Fruit fly (Drosophila melanogaster): ENCODE results near the gene ro.

The ro gene

dm6 chr3R:26866577-26867456 lies 14.2 kb downstream of the ro start, which contains the start of the genes ball and His2Av (continued):
- TF ChIP-seq CG14667 (GFP tag; IDR thresholded peaks at IDR 0.05) (peak; percentile 57), pan (optimal IDR thresholded peaks at IDR 0.05) (no peak), pan (GFP tag; optimal IDR thresholded peaks at IDR 0.05 in 1 of 2, IDR thresholded peaks at IDR 0.05 in 1 of 2) (peak in 1 of 2 experiments; percentile 86), row (GFP tag; IDR thresholded peaks at IDR 0.05) (peak; percentile 93), yki (optimal IDR thresholded peaks at IDR 0.05) (no peak), sens-2 (GFP tag; IDR thresholded peaks at IDR 0.05) (peak; percentile 61), CG7987 (GFP tag; optimal IDR thresholded peaks at IDR 0.05) (peak; percentile 43), dati (GFP tag; IDR thresholded peaks at IDR 0.05) (0 out of 2 replicates have a peak, but pooled peaks have one; percentile 59), pfk (GFP tag; optimal IDR thresholded peaks at IDR 0.05) (no peak), CG6813 (GFP tag; optimal IDR thresholded peaks at IDR 0.05) (peak; percentile 55), lilli (GFP tag; optimal IDR thresholded peaks at IDR 0.05) (peak; percentile 95), sug (tag; optimal IDR thresholded peaks at IDR 0.05) (peak; percentile 90), CG34422 (GFP tag; IDR thresholded peaks at IDR 0.05) (peak; percentile 83), CG3407 (GFP tag; optimal IDR thresholded peaks at IDR 0.05) (peak; percentile 52), nau (GFP tag; optimal IDR thresholded peaks at IDR 0.05) (peak; percentile 59), stwl (tag; optimal IDR thresholded peaks at IDR 0.05) (peak; percentile 84), CG31365 (tag; optimal IDR thresholded peaks at IDR 0.05) (peak; percentile 59), kay (GFP tag; optimal IDR thresholded peaks at IDR 0.05) (peak; percentile 49), shn (GFP tag; optimal IDR thresholded peaks at IDR 0.05) (peak; percentile 88), HLH3B (GFP tag; IDR thresholded peaks at IDR 0.05) (peak; percentile 69), tio (GFP tag; optimal IDR thresholded peaks at IDR 0.05) (no peak), Dref (GFP tag; IDR thresholded peaks at IDR 0.05) (peak; percentile 98), Bdp1 (GFP tag; optimal IDR thresholded peaks at IDR 0.05) (peak; percentile 83), Eip74EF (GFP tag; optimal IDR thresholded peaks at IDR 0.05) (peak in 1 of 2 experiments; percentile 19), h (optimal IDR thresholded peaks at IDR 0.05) (no peak), CG12744 (GFP tag; optimal IDR thresholded peaks at IDR 0.05) (peak; percentile 82), CG10274 (GFP tag; optimal IDR thresholded peaks at IDR 0.05) (peak; percentile 60), hkb (optimal IDR thresholded peaks at IDR 0.05) (peak; percentile 87), hkb (GFP tag; IDR thresholded peaks at IDR 0.05) (peak; percentile 84), sr (GFP tag; IDR thresholded peaks at IDR 0.05) (no peak), Camta (GFP tag; optimal IDR thresholded peaks at IDR 0.05) (peak; percentile 74), Kr (GFP tag; optimal IDR thresholded peaks at IDR 0.05) (no peak), bab2 (GFP tag; optimal IDR thresholded peaks at IDR 0.05) (peak; percentile 91), fru (optimal IDR thresholded peaks at IDR 0.05) (no peak), D19B (GFP tag; optimal IDR thresholded peaks at IDR 0.05) (peak; percentile 44), Max (GFP tag; optimal IDR thresholded peaks at IDR 0.05) (peak; percentile 69), CG5180 (GFP tag; optimal IDR thresholded peaks at IDR 0.05) (peak; percentile 44), CG7357 (GFP tag; IDR thresholded peaks at IDR 0.05) (0 out of 3 replicates have a peak, but pooled peaks have one; percentile 27), CG9876 (GFP tag; optimal IDR thresholded peaks at IDR 0.05) (peak; percentile 66), luna (GFP tag; optimal IDR thresholded peaks at IDR 0.05) (peak; percentile 67), CG4820 (GFP tag; optimal IDR thresholded peaks at IDR 0.05) (peak; percentile 81), PHDP (tag; optimal IDR thresholded peaks at IDR 0.05) (peak; percentile 82), GATAe (GFP tag; conservative IDR thresholded peaks at IDR 0.05) (peak; percentile 51; the same call in 1 of the 2 replicates), ara (GFP tag; IDR thresholded peaks at IDR 0.05) (peak; percentile 61; the same call in 1 of the 2 replicates), Myb (GFP tag; optimal IDR thresholded peaks at IDR 0.05) (peak; percentile 82), Poxn (GFP tag; IDR thresholded peaks at IDR 0.05) (peak; percentile 16; the same call in 1 of the 2 replicates), tgo (GFP tag; IDR thresholded peaks at IDR 0.05) (peak; percentile 84), CG16863 (GFP tag; optimal IDR thresholded peaks at IDR 0.05) (peak; percentile 90), MBD-R2 (GFP tag; IDR thresholded peaks at IDR 0.05) (peak; percentile 98), NK7.1 (GFP tag; optimal IDR thresholded peaks at IDR 0.05) (peak; percentile 54), dm (GFP tag; optimal IDR thresholded peaks at IDR 0.05) (peak; percentile 74)

Measured in whole organism, embryonic.